Worm (Caenorhabditis elegans) whole organism, L1 larva: ENCODE results near the gene dpf-1.
A peak's percentile ranks its signal among the peaks of the same experiment; 100 is the strongest.

Experiments
- C04F5.9 ChIP-seq: sonication (generic microtip); optimal IDR thresholded peaks from 2 replicates; lab custom pipeline; 2016; ENCODE audit warnings: missing genetic modification characterization, missing compliant biosample characterization
- C16A3.4 ChIP-seq: fragments of 150-350 bp; optimal IDR thresholded peaks from 2 replicates; lab custom pipeline; 2014; ENCODE audit warnings: missing biosample characterization, missing genetic modification characterization
- C34B4.2 ChIP-seq: sonication (generic microtip); optimal IDR thresholded peaks from 2 replicates; lab custom pipeline; 2017; ENCODE audit warnings: mild to moderate bottlenecking, missing genetic modification characterization, missing compliant biosample characterization
- F16B12.6 ChIP-seq: fragments of 150-350 bp; optimal IDR thresholded peaks from 2 replicates; lab custom pipeline; 2014; ENCODE audit warnings: missing biosample characterization, missing genetic modification characterization
- Y116A8C.19 ChIP-seq: sonication (generic microtip); optimal IDR thresholded peaks from 2 replicates; lab custom pipeline; 2016; ENCODE audit warnings: missing compliant biosample characterization, missing genetic modification characterization, borderline replicate concordance
- aha-1 ChIP-seq: fragments of 150-350 bp; optimal IDR thresholded peaks from 2 replicates; lab custom pipeline; 2014; ENCODE audit warnings: missing biosample characterization, missing genetic modification characterization
- alr-1 ChIP-seq: fragments of 200-800 bp; sonication (Bioruptor generic); optimal IDR thresholded peaks from 2 replicates; lab custom pipeline; 2018; ENCODE audit warnings: borderline replicate concordance, mild to moderate bottlenecking, missing genetic modification characterization, missing compliant biosample characterization
- ceh-82 ChIP-seq, 3 experiments: fragments of 150-350 bp in 1 of 3; sonication (generic microtip) in 2 of 3; optimal IDR thresholded peaks; 2 replicates each; lab custom pipeline; 2014 to 2017; ENCODE audit warnings: missing biosample characterization in 3 of 3, missing genetic modification characterization in 3 of 3
- ceh-90 ChIP-seq: sonication (generic microtip); optimal IDR thresholded peaks from 2 replicates; lab custom pipeline; 2016; ENCODE audit warnings: missing genetic modification characterization, missing compliant biosample characterization
- ces-1 ChIP-seq: fragments of 150-350 bp; optimal IDR thresholded peaks from 2 replicates; lab custom pipeline; 2014; ENCODE audit warnings: missing biosample characterization, missing genetic modification reagents, missing genetic modification characterization
- dsc-1 ChIP-seq: sonication (generic microtip); optimal IDR thresholded peaks from 2 replicates; lab custom pipeline; 2016; ENCODE audit warnings: mild to moderate bottlenecking, missing genetic modification characterization, missing compliant biosample characterization
- egl-13 ChIP-seq: sonication (generic microtip); optimal IDR thresholded peaks from 2 replicates; lab custom pipeline; 2016; ENCODE audit warnings: missing genotype, missing genetic modification reagents, missing genetic modification characterization, missing compliant biosample characterization
- elt-2 ChIP-seq: sonication (generic microtip); optimal IDR thresholded peaks from 2 replicates; lab custom pipeline; 2016; ENCODE audit warnings: missing genetic modification characterization, mild to moderate bottlenecking, inconsistent platforms, missing compliant biosample characterization, missing genetic modification reagents
- ets-5 ChIP-seq: fragments of 200-800 bp; sonication (Bioruptor generic); IDR thresholded peaks from 2 replicates; pipeline ENCODE4 v1.3.6; 2022; ENCODE audit warnings: missing genetic modification characterization, missing compliant biosample characterization
- grh-1 ChIP-seq: fragments of 200-800 bp; sonication (Bioruptor generic); IDR thresholded peaks from 2 replicates; pipeline ENCODE4 v1.3.6; 2022; ENCODE audit warnings: missing genetic modification reagents, missing genetic modification characterization, missing compliant biosample characterization
- hlh-17 ChIP-seq: fragments of 200-800 bp; sonication (Bioruptor generic); optimal IDR thresholded peaks from 2 replicates; lab custom pipeline; 2018; ENCODE audit warnings: missing genetic modification characterization, mild to moderate bottlenecking, missing compliant biosample characterization, moderate library complexity, borderline replicate concordance
- irx-1 ChIP-seq: sonication (generic microtip); optimal IDR thresholded peaks from 2 replicates; lab custom pipeline; 2016; ENCODE audit warnings: missing genetic modification characterization, missing compliant biosample characterization
- isw-1 ChIP-seq: fragments of 200-800 bp; sonication (Bioruptor generic); IDR thresholded peaks from 2 replicates; pipeline ENCODE4 v1.3.6; 2022; ENCODE audit warnings: missing genetic modification characterization, missing compliant biosample characterization
- jun-1 ChIP-seq: fragments of 150-350 bp; optimal IDR thresholded peaks from 2 replicates; lab custom pipeline; 2014; ENCODE audit warnings: missing biosample characterization, missing genetic modification reagents, missing genetic modification characterization
- lin-14 ChIP-seq: fragments of 200-800 bp; sonication (Bioruptor generic); optimal IDR thresholded peaks from 2 replicates; lab custom pipeline; 2018; ENCODE audit warnings: mild to moderate bottlenecking, missing genetic modification characterization, moderate library complexity, missing compliant biosample characterization
- lir-3 ChIP-seq: sonication (generic microtip); optimal IDR thresholded peaks from 2 replicates; lab custom pipeline; 2016; ENCODE audit warnings: mild to moderate bottlenecking, missing genetic modification characterization, moderate library complexity, missing compliant biosample characterization; ENCODE audit not compliant: poor library complexity
- lsy-2 ChIP-seq, 2 experiments: fragments of 150-350 bp; optimal IDR thresholded peaks; 2 replicates each; lab custom pipeline; 2014; ENCODE audit warnings: missing biosample characterization in 2 of 2, missing genetic modification characterization in 2 of 2
- mdl-1 ChIP-seq, 2 experiments: fragments of 150-350 bp; optimal IDR thresholded peaks; 2 replicates each; lab custom pipeline; 2014 to 2017; ENCODE audit warnings: missing biosample characterization in 2 of 2, missing genetic modification characterization in 2 of 2, inconsistent platforms in 1 of 2
- mef-2 ChIP-seq: fragments of 150-350 bp; optimal IDR thresholded peaks from 2 replicates; lab custom pipeline; 2014; ENCODE audit warnings: missing biosample characterization, missing genetic modification characterization
- nhr-12 ChIP-seq: sonication (generic microtip); optimal IDR thresholded peaks from 2 replicates; lab custom pipeline; 2017; ENCODE audit warnings: missing biosample characterization, missing genetic modification characterization
- nhr-19 ChIP-seq: fragments of 200-800 bp; sonication (Bioruptor generic); conservative IDR thresholded peaks from 2 replicates; pipeline ENCODE4 v1.3.6; 2022; ENCODE audit warnings: missing genetic modification characterization, missing compliant biosample characterization
- nhr-237 ChIP-seq: fragments of 150-350 bp; optimal IDR thresholded peaks from 2 replicates; lab custom pipeline; 2014; ENCODE audit warnings: missing biosample characterization, missing genetic modification characterization
- nhr-28 ChIP-seq: fragments of 150-350 bp; optimal IDR thresholded peaks from 2 replicates; lab custom pipeline; 2014; ENCODE audit warnings: missing biosample characterization, missing genetic modification characterization
- nhr-71 ChIP-seq: sonication (generic microtip); optimal IDR thresholded peaks from 2 replicates; lab custom pipeline; 2016; ENCODE audit warnings: mild to moderate bottlenecking, missing genetic modification characterization, moderate library complexity, missing compliant biosample characterization
- nhr-77 ChIP-seq: fragments of 150-350 bp; optimal IDR thresholded peaks from 2 replicates; lab custom pipeline; 2014; ENCODE audit warnings: missing biosample characterization, missing genetic modification characterization
- nhr-85 ChIP-seq: sonication (generic microtip); peaks from one replicate; lab custom pipeline; 2016; ENCODE audit warnings: missing genetic modification characterization, inconsistent platforms, missing compliant biosample characterization
- nhr-90 ChIP-seq: sonication (generic microtip); optimal IDR thresholded peaks from 2 replicates; lab custom pipeline; 2016; ENCODE audit warnings: mild to moderate bottlenecking, missing genetic modification characterization, missing compliant biosample characterization; ENCODE audit not compliant: poor library complexity
- pax-3 ChIP-seq: fragments of 200-800 bp; sonication (Bioruptor generic); optimal IDR thresholded peaks from 2 replicates; lab custom pipeline; 2018; ENCODE audit warnings: mild to moderate bottlenecking, missing genetic modification characterization, moderate library complexity, missing compliant biosample characterization
- pqm-1 ChIP-seq: sonication (generic microtip); optimal IDR thresholded peaks from 3 replicates; lab custom pipeline; 2017; ENCODE audit warnings: missing biosample characterization, missing genetic modification characterization
- rnt-1 ChIP-seq: sonication (generic microtip); optimal IDR thresholded peaks from 2 replicates; lab custom pipeline; 2016; ENCODE audit warnings: mild to moderate bottlenecking, missing genetic modification characterization, moderate library complexity, missing compliant biosample characterization
- snpc-4 ChIP-seq: fragments of 150-350 bp; optimal IDR thresholded peaks from 2 replicates; lab custom pipeline; 2014; ENCODE audit warnings: missing biosample characterization, missing genetic modification characterization
- sox-4 ChIP-seq: sonication (generic microtip); optimal IDR thresholded peaks from 2 replicates; lab custom pipeline; 2016; ENCODE audit warnings: missing genetic modification characterization, missing compliant biosample characterization
- sptf-1 ChIP-seq: fragments of 150-350 bp; optimal IDR thresholded peaks from 2 replicates; lab custom pipeline; 2014; ENCODE audit warnings: missing biosample characterization, missing genetic modification characterization
- sup-37 ChIP-seq: fragments of 200-800 bp; sonication (Bioruptor generic); optimal IDR thresholded peaks from 2 replicates; lab custom pipeline; 2018; ENCODE audit warnings: mild to moderate bottlenecking, missing genetic modification characterization, missing compliant biosample characterization
- tbx-2 ChIP-seq: sonication (generic microtip); optimal IDR thresholded peaks from 2 replicates; lab custom pipeline; 2016; ENCODE audit warnings: missing genetic modification characterization, missing compliant biosample characterization
- unc-130 ChIP-seq: fragments of 150-350 bp; optimal IDR thresholded peaks from 2 replicates; lab custom pipeline; 2017; ENCODE audit warnings: missing biosample characterization, missing genetic modification characterization, inconsistent platforms
- unc-62 ChIP-seq: fragments of 150-350 bp; optimal IDR thresholded peaks from 2 replicates; lab custom pipeline; 2014; ENCODE audit warnings: missing biosample characterization, missing genetic modification reagents, missing genetic modification characterization
- zip-4 ChIP-seq: fragments of 200-800 bp; sonication (Bioruptor generic); optimal IDR thresholded peaks from 2 replicates; lab custom pipeline; 2018; ENCODE audit warnings: mild to moderate bottlenecking, missing genetic modification characterization, moderate library complexity, missing compliant biosample characterization
- ztf-4 ChIP-seq: fragments of 150-350 bp; optimal IDR thresholded peaks from 2 replicates; lab custom pipeline; 2014; ENCODE audit warnings: missing biosample characterization, missing genetic modification characterization

Gene dpf-1

ce11 chrV:15451421-15451820 is 19.7 kb upstream of the dpf-1 start, which contains the start of gene srw-33:
Gene srw-33 (minus strand): TSS chrV:15451521.
- TF ChIP-seq nhr-77 (tag; lab: Kevin White, UChicago) (no peak), snpc-4 (tag; lab: Kevin White, UChicago) (no peak), ceh-90 (tag; lab: Kevin White, UChicago) (no peak), nhr-71 (no peak), nhr-12 (no peak), elt-2 (no peak), pqm-1 (tag; lab: Kevin White, UChicago) (no peak), unc-62 (GFP tag; lab: Kevin White, UChicago) (no peak), irx-1 (tag; lab: Kevin White, UChicago) (no peak), ceh-82 (tag; optimal IDR thresholded peaks at IDR 0.05; lab: Kevin White, UChicago) (no peak), mef-2 (tag; lab: Kevin White, UChicago) (no peak), zip-4 (GFP tag; lab: Kevin White, UChicago) (no peak), jun-1 (no peak), C04F5.9 (tag; lab: Kevin White, UChicago) (no peak), sup-37 (GFP tag; lab: Kevin White, UChicago) (no peak), lir-3 (tag; lab: Kevin White, UChicago) (no peak), nhr-19 (GFP tag; lab: Robert Waterston, UW) (no peak)

- TF ChIP-seq nhr-85 (tag; lab: Kevin White, UChicago), result peak; percentile 22
- TF ChIP-seq nhr-28, result no peak
Measured at ce11 chrV:15454322-15454721, 16.8 kb upstream of the dpf-1 start.

ce11 chrV:15459088-15459487 is 12.0 kb upstream of the dpf-1 start, which contains the start of gene str-71:
Gene str-71 (minus strand): TSS chrV:15459188.
- TF ChIP-seq hlh-17 (no peak), Y116A8C.19 (no peak)

- TF ChIP-seq hlh-17, result no peak
- no peak for TF ChIP-seq egl-13
Measured at ce11 chrV:15464402-15464801, 6.7 kb upstream of the dpf-1 start, which contains the start of gene rocf-1. Gene rocf-1 (minus strand): TSS chrV:15464502.

ce11 chrV:15465032-15465727 is 5.9 kb upstream of the dpf-1 start, which contains the start of gene pqn-71:
Gene pqn-71 (plus strand): TSS chrV:15465677.
- peak in 1 of 2 experiments; percentile 51 for TF ChIP-seq mdl-1 (tag; optimal IDR thresholded peaks at IDR 0.05; lab: Kevin White, UChicago)
- TF ChIP-seq ets-5 (GFP tag; lab: Robert Waterston, UW), result no peak
- TF ChIP-seq grh-1, result peak; percentile 34; the same call in 1 of the 2 replicates
- no peak for TF ChIP-seq lsy-2 (tag; optimal IDR thresholded peaks at IDR 0.05; lab: Kevin White, UChicago)
- peak; percentile 64 for TF ChIP-seq pax-3 (tag; lab: Kevin White, UChicago)
- TF ChIP-seq tbx-2, result peak; percentile 76
- TF ChIP-seq nhr-237 (tag; lab: Kevin White, UChicago), result no peak
- no peak for TF ChIP-seq alr-1 (tag; lab: Kevin White, UChicago)
- TF ChIP-seq elt-2, result peak; percentile 83
- TF ChIP-seq lin-14 (GFP tag; lab: Kevin White, UChicago), result peak; percentile 77
- no peak for TF ChIP-seq aha-1
- peak; percentile 72 for TF ChIP-seq C16A3.4 (tag; lab: Kevin White, UChicago)
- peak; percentile 94 for TF ChIP-seq nhr-90 (tag; lab: Kevin White, UChicago)
- TF ChIP-seq ztf-4 (tag; lab: Kevin White, UChicago), result no peak
- TF ChIP-seq nhr-85 (tag; lab: Kevin White, UChicago), result peak; percentile 86
- TF ChIP-seq sptf-1 (tag; lab: Kevin White, UChicago), result no peak
- TF ChIP-seq C34B4.2 (tag; lab: Kevin White, UChicago), result no peak
- TF ChIP-seq rnt-1 (tag; lab: Kevin White, UChicago), result peak; percentile 56
- TF ChIP-seq zip-4 (GFP tag; lab: Kevin White, UChicago), result peak; percentile 33
- TF ChIP-seq irx-1 (tag; lab: Kevin White, UChicago), result peak; percentile 74
- TF ChIP-seq isw-1, result peak; percentile 27
- TF ChIP-seq egl-13, result peak; percentile 72
- no peak for TF ChIP-seq ces-1 (GFP tag; lab: Kevin White, UChicago)
- no peak for TF ChIP-seq mef-2 (tag; lab: Kevin White, UChicago)
- TF ChIP-seq Y116A8C.19, result no peak
- TF ChIP-seq dsc-1 (tag; lab: Kevin White, UChicago), result peak; percentile 79
- TF ChIP-seq sox-4, result peak; percentile 45
- no peak for TF ChIP-seq unc-130 (tag; lab: Kevin White, UChicago)
- TF ChIP-seq F16B12.6, result no peak
